Worm (Caenorhabditis elegans): Measurements from ENCODE around the gene acr-21.

acr-21 gene

DNA sequence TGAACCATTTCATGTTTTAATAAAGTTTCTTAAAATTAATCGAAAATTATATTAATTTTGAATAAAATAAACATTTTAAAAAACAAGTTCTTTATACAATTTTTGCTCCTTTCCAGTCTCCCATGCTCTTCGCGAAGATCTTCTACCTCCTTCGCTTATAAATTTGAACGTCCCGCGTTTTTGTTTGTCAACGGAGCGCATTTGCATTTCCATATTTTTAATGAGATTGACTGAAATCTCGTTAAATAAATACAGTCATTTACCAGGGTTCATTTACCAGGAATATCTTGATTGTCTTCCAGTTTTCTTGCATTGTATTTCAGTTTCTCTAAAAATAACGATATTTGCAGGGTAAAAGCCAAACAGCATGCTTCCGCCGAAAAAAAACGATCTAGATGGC lies 33.4 kb downstream of the acr-21 start, which contains the start of gene cmtr-2 (continued):
- TF ChIP-seq pag-3 (tag; optimal IDR thresholded peaks at IDR 0.05; ENCODE audit: borderline replicate concordance, insufficient read depth) (no peak), mdl-1 (tag; optimal IDR thresholded peaks at IDR 0.05) (peak in 1 of 2 experiments; percentile 1), ztf-11 (tag; optimal IDR thresholded peaks at IDR 0.05) (no peak), nhr-90 (tag; optimal IDR thresholded peaks at IDR 0.05; ENCODE audit: poor library complexity) (peak; percentile 55), unc-86 (tag; optimal IDR thresholded peaks at IDR 0.05) (peak; percentile 10), efl-1 (optimal IDR thresholded peaks at IDR 0.05) (peak; percentile 95 to 98), efl-1 (GFP tag; optimal IDR thresholded peaks at IDR 0.05 in 1 of 2) (peak; percentile 96 to 100), tlp-1 (tag; optimal IDR thresholded peaks at IDR 0.05) (no peak), nhr-47 (tag; optimal IDR thresholded peaks at IDR 0.05) (peak; percentile 63), dsc-1 (tag; optimal IDR thresholded peaks at IDR 0.05) (peak; percentile 34), ces-1 (GFP tag; optimal IDR thresholded peaks at IDR 0.05) (no peak), ama-1 (optimal IDR thresholded peaks at IDR 0.05) (no peak)

DNA sequence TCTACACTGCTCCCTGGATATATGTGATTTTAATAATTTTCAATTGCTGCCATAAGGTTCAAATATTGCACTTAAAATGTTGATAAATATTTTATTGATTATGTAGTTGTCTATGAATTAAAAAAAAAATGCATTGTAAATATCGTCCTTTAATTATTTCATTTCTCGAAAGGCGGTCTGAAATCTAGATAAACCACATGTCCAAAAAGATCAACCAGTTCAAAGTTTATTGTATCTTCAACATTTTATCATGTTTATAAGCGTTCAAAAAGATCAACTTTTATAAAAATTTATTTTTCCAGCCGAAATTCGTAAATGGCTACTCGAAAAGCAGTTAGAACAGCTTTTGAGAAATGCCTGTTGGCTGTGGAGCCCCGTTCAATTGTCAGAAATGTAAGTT lies 38.3 kb downstream of the acr-21 start, which contains the start of gene C13B9.2:
Gene C13B9.2 (plus strand): TSS at position 301 of the 400 bp plus-strand sequence.
- TF ChIP-seq isw-1 (GFP tag; IDR thresholded peaks at IDR 0.05) (no peak), nhr-20 (tag; optimal IDR thresholded peaks at IDR 0.05) (no peak), fkh-10 (GFP tag; optimal IDR thresholded peaks at IDR 0.05) (no peak), nhr-28 (tag; optimal IDR thresholded peaks at IDR 0.05) (no peak), ztf-4 (tag; optimal IDR thresholded peaks at IDR 0.05) (no peak), snu-23 (GFP tag; optimal IDR thresholded peaks at IDR 0.05) (no peak), egl-13 (tag; optimal IDR thresholded peaks at IDR 0.05) (no peak), nhr-77 (tag; optimal IDR thresholded peaks at IDR 0.05) (no peak), snpc-4 (tag; optimal IDR thresholded peaks at IDR 0.05) (no peak), skn-1 (tag; optimal IDR thresholded peaks at IDR 0.05) (no peak), unc-62 (GFP tag; optimal IDR thresholded peaks at IDR 0.05) (no peak), nhr-90 (tag; optimal IDR thresholded peaks at IDR 0.05; ENCODE audit: poor library complexity) (no peak), C34B4.2 (tag; optimal IDR thresholded peaks at IDR 0.05) (no peak), alr-1 (tag; optimal IDR thresholded peaks at IDR 0.05; ENCODE audit: borderline replicate concordance) (no peak), zag-1 (tag; optimal IDR thresholded peaks at IDR 0.05) (no peak), elt-3 (tag; optimal IDR thresholded peaks at IDR 0.05) (no peak), nhr-12 (tag; optimal IDR thresholded peaks at IDR 0.05) (no peak), unc-86 (tag; optimal IDR thresholded peaks at IDR 0.05) (no peak), C16A3.4 (tag; optimal IDR thresholded peaks at IDR 0.05) (no peak), xbp-1 (tag; optimal IDR thresholded peaks at IDR 0.05) (no peak)

ce11 chrIII:6624872-6625271 lies 43.2 kb downstream of the acr-21 start, which contains the start of gene copd-1:
TSS of gene copd-1 (minus strand) at chrIII:6624972.
- TF ChIP-seq nhr-237 (tag; optimal IDR thresholded peaks at IDR 0.05) (no peak), nhr-90 (tag; optimal IDR thresholded peaks at IDR 0.05; ENCODE audit: poor library complexity) (no peak), fkh-10 (GFP tag; optimal IDR thresholded peaks at IDR 0.05) (no peak)

- TF ChIP-seq grh-1 (GFP tag; IDR thresholded peaks at IDR 0.05) (no peak), nhr-77 (tag; optimal IDR thresholded peaks at IDR 0.05) (no peak), F16B12.6 (tag; optimal IDR thresholded peaks at IDR 0.05) (peak; percentile 11), lin-35 (GFP tag; optimal IDR thresholded peaks at IDR 0.05) (peak; percentile 46 to 66), mef-2 (tag; optimal IDR thresholded peaks at IDR 0.05) (no peak), unc-130 (tag; optimal IDR thresholded peaks at IDR 0.05) (no peak), ces-1 (GFP tag; optimal IDR thresholded peaks at IDR 0.05) (no peak), mab-9 (GFP tag; IDR thresholded peaks at IDR 0.05) (no peak), lin-13 (GFP tag; optimal IDR thresholded peaks at IDR 0.05) (no peak), ceh-90 (tag; optimal IDR thresholded peaks at IDR 0.05) (peak; percentile 49), nhr-90 (tag; optimal IDR thresholded peaks at IDR 0.05; ENCODE audit: poor library complexity) (peak; percentile 16), Y116A8C.19 (tag; optimal IDR thresholded peaks at IDR 0.05; ENCODE audit: borderline replicate concordance) (no peak), unc-62 (GFP tag; optimal IDR thresholded peaks at IDR 0.05) (no peak), efl-3 (GFP tag; optimal IDR thresholded peaks at IDR 0.05) (no peak), alr-1 (tag; optimal IDR thresholded peaks at IDR 0.05; ENCODE audit: borderline replicate concordance) (no peak), nhr-28 (tag; optimal IDR thresholded peaks at IDR 0.05) (no peak), ets-5 (GFP tag; IDR thresholded peaks at IDR 0.05) (no peak), tlp-1 (tag; optimal IDR thresholded peaks at IDR 0.05) (no peak), unc-86 (tag; optimal IDR thresholded peaks at IDR 0.05) (no peak), ztf-11 (tag; optimal IDR thresholded peaks at IDR 0.05) (no peak), fkh-10 (GFP tag; optimal IDR thresholded peaks at IDR 0.05) (no peak), nhr-20 (tag; optimal IDR thresholded peaks at IDR 0.05) (peak; percentile 38), ceh-8 (GFP tag; optimal IDR thresholded peaks at IDR 0.05) (no peak), pag-3 (tag; optimal IDR thresholded peaks at IDR 0.05; ENCODE audit: borderline replicate concordance, insufficient read depth) (no peak), snpc-4 (tag; optimal IDR thresholded peaks at IDR 0.05) (no peak), sup-37 (GFP tag; optimal IDR thresholded peaks at IDR 0.05) (no peak), pax-3 (tag; optimal IDR thresholded peaks at IDR 0.05) (no peak), ztf-4 (tag; optimal IDR thresholded peaks at IDR 0.05) (no peak), unc-30 (tag; optimal IDR thresholded peaks at IDR 0.05) (no peak)
These were observed 43.6 kb downstream of the acr-21 start for ce11 chrIII:6625317-6625716.

Data from whole organism, L1 larva.